Worm (Caenorhabditis elegans) whole organism, mixed stage, embryonic: ENCODE results near the gene tiar-1.

ENCODE experiments used
- bed-3 ChIP-seq: fragments of 200-800 bp; sonication (Bioruptor generic); optimal IDR thresholded peaks from 3 replicates; lab custom pipeline; 2018; ENCODE audit warnings: mild to moderate bottlenecking, missing genetic modification characterization, moderate library complexity, missing compliant biosample characterization
- blmp-1 ChIP-seq: fragments of 150-350 bp; optimal IDR thresholded peaks from 2 replicates; lab custom pipeline; 2014; ENCODE audit warnings: missing biosample characterization, missing genetic modification characterization
- ceh-39 ChIP-seq: fragments of 150-350 bp; optimal IDR thresholded peaks from 2 replicates; lab custom pipeline; 2014; ENCODE audit warnings: missing biosample characterization, missing genetic modification characterization
- ceh-43 ChIP-seq: fragments of 200-800 bp; sonication (Bioruptor generic); optimal IDR thresholded peaks from 2 replicates; lab custom pipeline; 2018; ENCODE audit warnings: mild to moderate bottlenecking, missing genetic modification characterization, moderate library complexity, missing compliant biosample characterization
- ceh-83 ChIP-seq: fragments of 200-800 bp; sonication (Bioruptor generic); optimal IDR thresholded peaks from 2 replicates; lab custom pipeline; 2018; ENCODE audit warnings: mild to moderate bottlenecking, missing genetic modification characterization, missing compliant biosample characterization
- ces-1 ChIP-seq: fragments of 150-350 bp; optimal IDR thresholded peaks from 2 replicates; lab custom pipeline; 2014; ENCODE audit warnings: missing biosample characterization, missing genetic modification reagents, missing genetic modification characterization
- cnd-1 ChIP-seq: fragments of 200-800 bp; sonication (Bioruptor generic); optimal IDR thresholded peaks from 2 replicates; lab custom pipeline; 2018; ENCODE audit warnings: mild to moderate bottlenecking, missing genetic modification characterization, missing compliant biosample characterization
- drap-1 ChIP-seq: fragments of 200-800 bp; sonication (Bioruptor generic); optimal IDR thresholded peaks from 3 replicates; lab custom pipeline; 2018; ENCODE audit warnings: mild to moderate bottlenecking, missing genetic modification characterization, missing compliant biosample characterization
- elt-1 ChIP-seq: sonication (generic microtip); optimal IDR thresholded peaks from 2 replicates; lab custom pipeline; 2017; ENCODE audit warnings: missing genetic modification characterization, mild to moderate bottlenecking, missing compliant biosample characterization, antibody characterized with exemption, moderate library complexity, borderline replicate concordance; ENCODE audit not compliant: insufficient read depth
- elt-3 ChIP-seq: fragments of 150-350 bp; optimal IDR thresholded peaks from 2 replicates; lab custom pipeline; 2014; ENCODE audit warnings: missing biosample characterization, missing genetic modification characterization
- ham-2 ChIP-seq: fragments of 200-800 bp; sonication (Bioruptor generic); optimal IDR thresholded peaks from 2 replicates; lab custom pipeline; 2018; ENCODE audit warnings: mild to moderate bottlenecking, missing genetic modification characterization, missing compliant biosample characterization
- hlh-1 ChIP-seq: fragments of 150-350 bp; optimal IDR thresholded peaks from 2 replicates; lab custom pipeline; 2014; ENCODE audit warnings: missing biosample characterization, missing genetic modification reagents, missing genetic modification characterization
- lin-13 ChIP-seq: fragments of 150-350 bp; optimal IDR thresholded peaks from 2 replicates; lab custom pipeline; 2014; ENCODE audit warnings: missing biosample characterization, missing genetic modification characterization
- mep-1 ChIP-seq: fragments of 150-350 bp; optimal IDR thresholded peaks from 2 replicates; lab custom pipeline; 2017; ENCODE audit warnings: missing biosample characterization, missing genetic modification reagents, missing genetic modification characterization, inconsistent platforms
- mls-2 ChIP-seq: sonication (generic microtip); optimal IDR thresholded peaks from 2 replicates; lab custom pipeline; 2016; ENCODE audit warnings: mild to moderate bottlenecking, missing genetic modification characterization, moderate library complexity, missing compliant biosample characterization
- nhr-2 ChIP-seq: fragments of 150-350 bp; optimal IDR thresholded peaks from 2 replicates; lab custom pipeline; 2014; ENCODE audit warnings: missing biosample characterization, missing genetic modification characterization
- nhr-28 ChIP-seq: fragments of 150-350 bp; optimal IDR thresholded peaks from 2 replicates; lab custom pipeline; 2014; ENCODE audit warnings: missing biosample characterization, missing genetic modification characterization
- pha-4 ChIP-seq: fragments of 150-350 bp; optimal IDR thresholded peaks from 2 replicates; lab custom pipeline; 2018; ENCODE audit warnings: missing biosample characterization, missing genetic modification reagents, missing genetic modification characterization
- sptf-1 ChIP-seq: sonication (generic microtip); optimal IDR thresholded peaks from 2 replicates; lab custom pipeline; 2017; ENCODE audit warnings: mild to moderate bottlenecking, missing genetic modification characterization, moderate library complexity, missing compliant biosample characterization
- tbx-8 ChIP-seq: fragments of 200-800 bp; sonication (Bioruptor generic); optimal IDR thresholded peaks from 2 replicates; lab custom pipeline; 2018; ENCODE audit warnings: mild to moderate bottlenecking, missing genetic modification characterization, moderate library complexity, missing compliant biosample characterization
- unc-39 ChIP-seq: fragments of 150-350 bp; optimal IDR thresholded peaks from 2 replicates; lab custom pipeline; 2014; ENCODE audit warnings: missing biosample characterization, missing genetic modification characterization
- unc-62 ChIP-seq: fragments of 150-350 bp; optimal IDR thresholded peaks from 2 replicates; lab custom pipeline; 2014; ENCODE audit warnings: missing biosample characterization, missing genetic modification reagents, missing genetic modification characterization
- zip-8 ChIP-seq: fragments of 150-350 bp; optimal IDR thresholded peaks from 2 replicates; lab custom pipeline; 2014; ENCODE audit warnings: missing biosample characterization, missing genetic modification characterization
- ztf-11 ChIP-seq: fragments of 150-350 bp; optimal IDR thresholded peaks from 2 replicates; lab custom pipeline; 2014; ENCODE audit warnings: missing biosample characterization, missing genetic modification characterization

tiar-1 gene

DNA sequence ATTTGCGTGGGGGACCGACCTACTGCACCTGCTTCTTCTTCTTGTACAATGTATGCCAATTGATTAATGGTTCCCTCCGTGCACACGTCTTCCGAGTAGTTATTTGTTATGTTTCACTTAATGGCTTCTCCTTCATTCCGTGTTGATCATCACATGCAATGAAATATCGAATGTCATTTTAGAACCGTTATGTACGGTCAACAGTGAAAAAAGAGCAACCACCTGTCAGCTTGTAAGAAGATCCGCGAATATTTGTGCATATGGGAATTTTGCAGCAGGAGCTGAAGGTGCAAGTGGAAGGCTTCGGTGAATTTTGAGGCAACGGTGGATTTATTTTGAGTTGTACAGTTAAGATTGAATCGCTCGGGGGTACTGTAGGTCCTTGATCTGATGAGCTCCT is 22.0 kb upstream of the tiar-1 start:
- no peak for TF ChIP-seq blmp-1 (tag; lab: Kevin White, UChicago)

- TF ChIP-seq zip-8 (tag; lab: Kevin White, UChicago): no peak
- TF ChIP-seq elt-1 (tag; lab: Kevin White, UChicago): peak; percentile 61
- TF ChIP-seq nhr-2 (tag; lab: Kevin White, UChicago): peak; percentile 78
- no peak for TF ChIP-seq ceh-43
- TF ChIP-seq lin-13 (tag; lab: Kevin White, UChicago): no peak
Observed at ce11 chrII:5735744-5736143, 21.1 kb upstream of the tiar-1 start.

DNA sequence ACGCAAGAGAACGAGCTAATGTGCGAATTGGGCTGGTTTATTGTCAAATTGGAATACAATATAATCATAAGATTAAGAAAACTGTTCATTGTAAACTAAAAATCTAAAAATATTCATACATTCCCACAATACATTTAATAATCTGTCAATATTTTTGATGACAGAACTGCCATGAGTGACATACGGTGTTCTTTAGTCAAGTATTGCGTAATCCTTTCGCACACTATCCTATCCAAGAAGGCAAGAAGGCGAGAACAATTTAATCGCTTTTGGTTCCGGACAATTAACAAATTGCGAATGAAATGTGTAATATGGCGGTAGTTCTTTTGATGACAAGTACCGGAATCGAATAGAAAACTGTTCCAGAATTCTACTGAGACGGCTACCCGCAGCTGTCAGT is 20.3 kb upstream of the tiar-1 start:
- peak; percentile 52 for TF ChIP-seq nhr-2 (tag; lab: Kevin White, UChicago)
- TF ChIP-seq unc-62 (GFP tag; lab: Kevin White, UChicago): peak; percentile 69
- TF ChIP-seq zip-8 (tag; lab: Kevin White, UChicago): peak; percentile 92
- no peak for TF ChIP-seq tbx-8 (GFP tag; lab: Kevin White, UChicago)
- TF ChIP-seq, all 35 proteins: peak for 3

DNA sequence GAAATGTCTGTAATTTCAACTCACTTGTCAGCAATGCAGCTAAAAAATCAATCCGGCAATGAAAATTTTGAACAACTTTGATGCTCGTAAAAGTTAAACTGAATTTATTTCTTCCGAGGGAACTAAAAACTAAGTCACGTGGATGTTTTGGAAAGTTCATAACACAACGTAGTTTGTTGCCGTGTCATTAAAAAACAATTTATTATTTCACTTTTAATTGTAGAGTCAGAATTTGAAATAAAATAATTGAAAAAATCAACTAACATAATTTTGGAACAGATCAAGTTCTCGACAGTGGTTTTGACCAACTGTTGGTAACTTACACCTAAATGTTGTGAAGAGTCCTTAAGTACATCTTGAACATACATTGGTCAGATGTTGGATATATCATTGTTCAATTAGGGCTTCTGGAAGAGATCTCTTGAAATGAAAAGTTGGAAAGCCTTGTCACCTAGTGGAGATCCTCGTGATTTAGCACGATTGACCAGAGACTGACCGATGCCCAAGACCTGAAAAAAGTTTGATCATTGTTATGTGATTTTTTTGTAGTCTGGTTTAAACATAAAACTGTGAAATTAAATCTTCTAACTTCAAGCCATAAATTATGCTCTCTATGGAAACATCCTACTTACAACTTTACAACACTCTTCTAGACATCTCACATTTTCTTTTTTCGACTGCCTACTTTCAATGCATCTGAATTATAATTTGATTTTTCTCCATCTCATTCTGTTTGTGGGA is 15.9 kb upstream of the tiar-1 start, which contains the start of the genes C18A3.7 and C18A3.11:
C18A3.7 (minus strand) TSS at position 101 of the 741 bp plus-strand sequence.
C18A3.11 (plus strand) TSS at position 691 of the 741 bp plus-strand sequence.
- TF ChIP-seq ceh-83 (GFP tag; lab: Kevin White, UChicago) (no peak), unc-62 (GFP tag; lab: Kevin White, UChicago) (no peak), drap-1 (GFP tag; lab: Kevin White, UChicago) (no peak), nhr-2 (tag; lab: Kevin White, UChicago) (no peak), nhr-28 (tag; lab: Kevin White, UChicago) (no peak), tbx-8 (GFP tag; lab: Kevin White, UChicago) (no peak)

ce11 chrII:5727707-5728106 is 13.1 kb upstream of the tiar-1 start, which contains the start of gene rab-3:
Gene rab-3 (minus strand): TSS chrII:5727853.
- TF ChIP-seq cnd-1 (tag; lab: Kevin White, UChicago) (no peak), ces-1 (GFP tag; lab: Kevin White, UChicago) (peak; percentile 72)

- peak; percentile 25 for TF ChIP-seq mep-1 (tag; lab: Kevin White, UChicago)
- no peak for TF ChIP-seq cnd-1 (tag; lab: Kevin White, UChicago)
- peak; percentile 63 for TF ChIP-seq ces-1 (GFP tag; lab: Kevin White, UChicago)
- TF ChIP-seq, all 35 proteins: peak for 2
Observed at ce11 chrII:5725094-5725493, 10.5 kb upstream of the tiar-1 start.

ce11 chrII:5719848-5720247 is 5.2 kb upstream of the tiar-1 start, which contains the start of gene damt-1:
Gene damt-1 (plus strand): TSS chrII:5720148.
- TF ChIP-seq nhr-2 (tag; lab: Kevin White, UChicago) (no peak), ham-2 (GFP tag; lab: Kevin White, UChicago) (no peak), hlh-1 (no peak), mls-2 (tag; lab: Kevin White, UChicago) (no peak), unc-39 (tag; lab: Kevin White, UChicago) (no peak), pha-4 (tag; lab: Kevin White, UChicago) (no peak), ceh-39 (tag; lab: Kevin White, UChicago) (no peak), zip-8 (tag; lab: Kevin White, UChicago) (no peak), cnd-1 (tag; lab: Kevin White, UChicago) (no peak), elt-3 (no peak), sptf-1 (no peak), ceh-43 (no peak), ztf-11 (no peak), tbx-8 (GFP tag; lab: Kevin White, UChicago) (no peak)

DNA sequence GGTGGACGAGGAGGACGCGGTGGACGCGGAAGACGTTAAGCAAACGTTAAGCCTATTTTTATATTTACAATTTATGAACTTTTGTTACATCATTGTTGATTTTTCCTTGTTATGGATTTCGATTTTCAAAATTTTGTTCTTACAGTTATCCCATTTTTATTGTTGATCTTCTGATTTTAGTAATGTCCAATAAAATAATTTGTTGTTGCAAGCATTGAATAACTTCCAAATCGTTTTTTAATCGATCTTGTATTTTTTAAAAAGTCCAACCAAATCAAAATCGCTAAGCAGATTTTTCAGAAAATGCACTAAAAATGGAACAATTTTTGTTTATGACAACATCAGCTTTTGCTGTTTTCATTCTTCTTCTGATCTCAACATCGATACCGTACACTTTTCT is 3.2 kb upstream of the tiar-1 start, which contains the start of gene zipt-3:
zipt-3 (plus strand) TSS at position 301 of the 400 bp plus-strand sequence.
- TF ChIP-seq elt-3: no peak
- TF ChIP-seq unc-39 (tag; lab: Kevin White, UChicago): no peak
- no peak for TF ChIP-seq elt-1 (tag; lab: Kevin White, UChicago)
- TF ChIP-seq unc-62 (GFP tag; lab: Kevin White, UChicago): no peak
- TF ChIP-seq nhr-2 (tag; lab: Kevin White, UChicago): no peak
- TF ChIP-seq mep-1 (tag; lab: Kevin White, UChicago): no peak
- TF ChIP-seq lin-13 (tag; lab: Kevin White, UChicago): no peak
- TF ChIP-seq bed-3 (GFP tag; lab: Kevin White, UChicago): no peak
- TF ChIP-seq sptf-1: no peak
- no peak for TF ChIP-seq ceh-83 (GFP tag; lab: Kevin White, UChicago)
